Worm (Caenorhabditis elegans) whole organism, mixed stage, embryonic: ENCODE measurements around the gene C50C3.12.

Experiments
- blmp-1 ChIP-seq: fragments of 150-350 bp; optimal IDR thresholded peaks from 2 replicates; lab custom pipeline; 2014; ENCODE audit warnings: missing biosample characterization, missing genetic modification characterization
- ceh-43 ChIP-seq: fragments of 200-800 bp; sonication (Bioruptor generic); optimal IDR thresholded peaks from 2 replicates; lab custom pipeline; 2018; ENCODE audit warnings: mild to moderate bottlenecking, missing genetic modification characterization, moderate library complexity, missing compliant biosample characterization
- elt-1 ChIP-seq: sonication (generic microtip); optimal IDR thresholded peaks from 2 replicates; lab custom pipeline; 2017; ENCODE audit warnings: missing genetic modification characterization, mild to moderate bottlenecking, missing compliant biosample characterization, antibody characterized with exemption, moderate library complexity, borderline replicate concordance; ENCODE audit not compliant: insufficient read depth
- elt-3 ChIP-seq: fragments of 150-350 bp; optimal IDR thresholded peaks from 2 replicates; lab custom pipeline; 2014; ENCODE audit warnings: missing biosample characterization, missing genetic modification characterization
- ham-2 ChIP-seq: fragments of 200-800 bp; sonication (Bioruptor generic); optimal IDR thresholded peaks from 2 replicates; lab custom pipeline; 2018; ENCODE audit warnings: mild to moderate bottlenecking, missing genetic modification characterization, missing compliant biosample characterization
- lin-13 ChIP-seq: fragments of 150-350 bp; optimal IDR thresholded peaks from 2 replicates; lab custom pipeline; 2014; ENCODE audit warnings: missing biosample characterization, missing genetic modification characterization
- nhr-12 ChIP-seq: fragments of 150-350 bp; optimal IDR thresholded peaks from 2 replicates; lab custom pipeline; 2014; ENCODE audit warnings: missing biosample characterization, missing genetic modification characterization
- nhr-2 ChIP-seq: fragments of 150-350 bp; optimal IDR thresholded peaks from 2 replicates; lab custom pipeline; 2014; ENCODE audit warnings: missing biosample characterization, missing genetic modification characterization
- nhr-237 ChIP-seq: fragments of 150-350 bp; optimal IDR thresholded peaks from 2 replicates; lab custom pipeline; 2014; ENCODE audit warnings: missing biosample characterization, missing genetic modification characterization
- nhr-76 ChIP-seq: sonication (generic microtip); optimal IDR thresholded peaks from 2 replicates; lab custom pipeline; 2017; ENCODE audit warnings: missing biosample characterization, missing genetic modification characterization
- pha-4 ChIP-seq: fragments of 150-350 bp; optimal IDR thresholded peaks from 2 replicates; lab custom pipeline; 2018; ENCODE audit warnings: missing biosample characterization, missing genetic modification reagents, missing genetic modification characterization
- unc-62 ChIP-seq: fragments of 150-350 bp; optimal IDR thresholded peaks from 2 replicates; lab custom pipeline; 2014; ENCODE audit warnings: missing biosample characterization, missing genetic modification reagents, missing genetic modification characterization
- zip-8 ChIP-seq: fragments of 150-350 bp; optimal IDR thresholded peaks from 2 replicates; lab custom pipeline; 2014; ENCODE audit warnings: missing biosample characterization, missing genetic modification characterization
- ztf-11 ChIP-seq: fragments of 150-350 bp; optimal IDR thresholded peaks from 2 replicates; lab custom pipeline; 2014; ENCODE audit warnings: missing biosample characterization, missing genetic modification characterization

- TF ChIP-seq nhr-76 (no peak), pha-4 (tag; lab: Kevin White, UChicago) (peak; percentile 84), ztf-11 (tag; lab: Kevin White, UChicago) (no peak), ham-2 (no peak), elt-3 (tag; lab: Kevin White, UChicago) (no peak), nhr-2 (tag; lab: Kevin White, UChicago) (no peak), unc-62 (GFP tag; lab: Kevin White, UChicago) (no peak), blmp-1 (tag; lab: Kevin White, UChicago) (no peak), nhr-237 (tag; lab: Kevin White, UChicago) (no peak), nhr-12 (tag; lab: Kevin White, UChicago) (no peak), zip-8 (tag; lab: Kevin White, UChicago) (no peak), lin-13 (tag; lab: Kevin White, UChicago) (peak; percentile 86), elt-1 (tag; lab: Kevin White, UChicago) (peak; percentile 38), ceh-43 (GFP tag; lab: Kevin White, UChicago) (peak; percentile 25)
These were observed 12.5 kb upstream of the C50C3.12 start, which contains the start of gene prp-8 for ce11 chrIII:8163788-8164423.
